Fruit fly (Drosophila melanogaster) whole organism, pupa: Measurements from ENCODE around the gene CG5776.

Experiments used
- CG13204 ChIP-seq: fragments of 200-800 bp; sonication (Bioruptor generic); optimal IDR thresholded peaks from 2 replicates; lab custom pipeline; 2018; ENCODE audit warnings: missing biosample characterization, mild to moderate bottlenecking, missing genetic modification characterization, moderate library complexity
- Ets98B ChIP-seq: fragments of 200-800 bp; sonication (Bioruptor generic); IDR thresholded peaks from 2 replicates; pipeline ENCODE4 v1.3.6; 2022; ENCODE audit warnings: missing biosample characterization, missing genetic modification characterization
- Pif1B ChIP-seq: fragments of 200-800 bp; sonication (Bioruptor generic); optimal IDR thresholded peaks from 3 replicates; lab custom pipeline; 2016; ENCODE audit warnings: missing biosample characterization, missing genetic modification characterization

DNA sequence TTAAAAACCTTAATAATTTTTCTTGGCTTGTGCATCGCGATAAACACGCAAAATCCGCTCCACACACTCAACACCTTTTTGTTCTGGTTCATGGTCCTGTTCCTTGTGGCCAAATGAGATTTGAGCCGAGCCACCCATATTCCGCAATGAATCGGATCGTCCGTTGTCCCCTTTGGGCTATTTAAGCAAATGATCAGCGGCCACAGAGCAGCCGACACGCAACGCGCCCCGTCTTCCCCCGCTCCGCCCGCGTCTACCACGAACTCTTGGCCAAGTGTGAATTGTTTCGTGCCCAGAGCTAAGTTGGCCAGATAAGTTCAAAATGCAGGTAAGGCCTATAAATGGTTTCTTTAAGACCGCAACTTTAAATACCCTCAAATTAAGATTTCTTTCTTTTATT lies 53.2 kb downstream of the CG5776 start:
- TF ChIP-seq Pif1B (GFP tag; lab: Kevin White, UChicago) (no peak), CG13204 (GFP tag; lab: Kevin White, UChicago) (no peak), Ets98B (no peak)
